Fruit fly (Drosophila melanogaster) whole organism, embryonic: Measurements from ENCODE around the gene Ostgamma.

ENCODE experiments used
- Abd-B ChIP-seq: fragments of 200-800 bp; sonication (Bioruptor generic); optimal IDR thresholded peaks from 2 replicates; lab custom pipeline; 2018; ENCODE audit warnings: missing biosample characterization, mild to moderate bottlenecking, missing genetic modification characterization, moderate library complexity
- CG11456 ChIP-seq: fragments of 200-800 bp; sonication (Bioruptor generic); IDR thresholded peaks from 3 replicates; pipeline ENCODE4 v1.3.6; 2022; ENCODE audit warnings: missing biosample characterization, missing genetic modification characterization
- CG11504 ChIP-seq: fragments of 200-800 bp; sonication (Bioruptor generic); optimal IDR thresholded peaks from 3 replicates; lab custom pipeline; 2019; ENCODE audit warnings: missing biosample characterization, mild to moderate bottlenecking, missing genetic modification characterization, moderate library complexity
- CG11560 ChIP-seq: fragments of 200-800 bp; sonication (Bioruptor generic); IDR thresholded peaks from 3 replicates; pipeline ENCODE4 v1.3.6; 2022; ENCODE audit warnings: missing biosample characterization, missing genetic modification characterization
- CG12942 ChIP-seq: fragments of 200-800 bp; sonication (Bioruptor generic); optimal IDR thresholded peaks from 3 replicates; lab custom pipeline; 2016; ENCODE audit warnings: missing biosample characterization, missing genetic modification characterization
- CG13775 ChIP-seq: fragments of 200-800 bp; sonication (Bioruptor generic); optimal IDR thresholded peaks from 3 replicates; lab custom pipeline; 2017; ENCODE audit warnings: missing biosample characterization, mild to moderate bottlenecking, missing genetic modification characterization
- CG1603 ChIP-seq: fragments of 200-800 bp; sonication (Bioruptor generic); optimal IDR thresholded peaks from 2 replicates; lab custom pipeline; 2019; ENCODE audit warnings: missing biosample characterization, mild to moderate bottlenecking, missing genetic modification characterization, moderate library complexity
- CG16813 ChIP-seq: fragments of 200-800 bp; sonication (Bioruptor generic); IDR thresholded peaks from 3 replicates; pipeline ENCODE4 v1.3.6; 2022; ENCODE audit warnings: missing biosample characterization, missing genetic modification characterization; ENCODE audit not compliant: partially characterized antibody
- CG17829 ChIP-seq: fragments of 200-800 bp; optimal IDR thresholded peaks from 2 replicates; lab custom pipeline; 2019; ENCODE audit warnings: missing biosample characterization, mild to moderate bottlenecking, missing genetic modification characterization, moderate library complexity
- CG2199 ChIP-seq: fragments of 200-800 bp; sonication (Bioruptor generic); IDR thresholded peaks from 3 replicates; pipeline ENCODE4 v1.3.6; 2022; ENCODE audit warnings: missing biosample characterization, missing genetic modification characterization
- CG30403 ChIP-seq: fragments of 200-800 bp; sonication (Bioruptor generic); optimal IDR thresholded peaks from 3 replicates; lab custom pipeline; 2016; ENCODE audit warnings: missing biosample characterization, missing genetic modification characterization
- CG30431 ChIP-seq: fragments of 200-800 bp; sonication (Bioruptor generic); optimal IDR thresholded peaks from 2 replicates; lab custom pipeline; 2017; ENCODE audit warnings: missing biosample characterization, missing genetic modification characterization
- CG31365 ChIP-seq: fragments of 200-800 bp; sonication (Bioruptor generic); optimal IDR thresholded peaks from 2 replicates; lab custom pipeline; 2018; ENCODE audit warnings: missing biosample characterization, mild to moderate bottlenecking, missing genetic modification characterization
- CG3995 ChIP-seq: fragments of 200-800 bp; sonication (Bioruptor generic); optimal IDR thresholded peaks from 3 replicates; lab custom pipeline; 2016; ENCODE audit warnings: missing biosample characterization, missing genetic modification characterization
- CG4424 ChIP-seq: fragments of 200-800 bp; sonication (Bioruptor generic); optimal IDR thresholded peaks from 3 replicates; lab custom pipeline; 2016; ENCODE audit warnings: missing biosample characterization, missing genetic modification characterization
- CG7357 ChIP-seq: fragments of 200-800 bp; sonication (Bioruptor generic); IDR thresholded peaks from 3 replicates; pipeline ENCODE4 v1.3.6; 2022; ENCODE audit warnings: missing biosample characterization, missing genetic modification characterization
- CG8359 ChIP-seq: fragments of 200-800 bp; sonication (Bioruptor generic); optimal IDR thresholded peaks from 2 replicates; lab custom pipeline; 2017; ENCODE audit warnings: missing biosample characterization, mild to moderate bottlenecking, missing genetic modification characterization, borderline replicate concordance
- CG8924 ChIP-seq: fragments of 200-800 bp; optimal IDR thresholded peaks from 3 replicates; lab custom pipeline; 2019; ENCODE audit warnings: missing biosample characterization, mild to moderate bottlenecking, missing genetic modification characterization, moderate library complexity
- Dll ChIP-seq: fragments of 200-800 bp; sonication (Bioruptor generic); IDR thresholded peaks from 4 replicates; pipeline ENCODE4 v1.3.6; 2022; ENCODE audit warnings: missing biosample characterization, missing genetic modification characterization; ENCODE audit not compliant: partially characterized antibody
- Drgx ChIP-seq: fragments of 200-800 bp; sonication (Bioruptor generic); IDR thresholded peaks from 2 replicates; pipeline ENCODE4 v1.3.6; 2022; ENCODE audit warnings: missing biosample characterization, missing genetic modification characterization
- E2f1 ChIP-seq: fragments of 200-800 bp; sonication (Bioruptor generic); IDR thresholded peaks from 2 replicates; pipeline ENCODE4 v1.3.6; 2022; ENCODE audit warnings: missing biosample characterization, missing genetic modification characterization
- Ets65A ChIP-seq: fragments of 200-800 bp; sonication (Bioruptor generic); peaks from one replicate; lab custom pipeline; 2016; ENCODE audit warnings: missing biosample characterization, missing genetic modification characterization
- HLH3B ChIP-seq: fragments of 200-800 bp; sonication (Bioruptor generic); IDR thresholded peaks from 2 replicates; pipeline ENCODE4 v1.3.6; 2022; ENCODE audit warnings: missing biosample characterization, missing genetic modification characterization
- Kr ChIP-seq: fragments of 200-800 bp; sonication (Bioruptor generic); optimal IDR thresholded peaks from 2 replicates; lab custom pipeline; 2017; ENCODE audit warnings: missing biosample characterization, mild to moderate bottlenecking, missing genetic modification characterization
- PHDP ChIP-seq: fragments of 200-800 bp; sonication (Bioruptor generic); optimal IDR thresholded peaks from 3 replicates; lab custom pipeline; 2018; ENCODE audit warnings: missing biosample characterization, mild to moderate bottlenecking, missing genetic modification characterization, moderate library complexity
- Pdp1 ChIP-seq, 2 experiments: fragments of 200-800 bp; sonication (Bioruptor generic); optimal IDR thresholded peaks; 3 replicates each; lab custom pipeline; 2016; ENCODE audit warnings: missing biosample characterization in 2 of 2, missing genetic modification characterization in 2 of 2, mild to moderate bottlenecking in 1 of 2, moderate library complexity in 1 of 2
- Sox102F ChIP-seq: fragments of 200-800 bp; sonication (Bioruptor generic); optimal IDR thresholded peaks from 2 replicates; lab custom pipeline; 2018; ENCODE audit warnings: missing biosample characterization, mild to moderate bottlenecking, missing genetic modification characterization, moderate library complexity
- Stat92E ChIP-seq, 3 experiments: fragments of >200 bp in 2 of 3; fragments of 200-800 bp in 1 of 3; sonication (Bioruptor generic) in 1 of 3; optimal IDR thresholded peaks; 2 replicates each; lab custom pipeline; 2017 to 2019; ENCODE audit warnings: missing biosample characterization in 3 of 3, missing genetic modification characterization in 3 of 3, mild to moderate bottlenecking in 1 of 3, moderate library complexity in 1 of 3
- ac ChIP-seq: fragments of 200-800 bp; sonication (Bioruptor generic); optimal IDR thresholded peaks from 3 replicates; lab custom pipeline; 2017; ENCODE audit warnings: missing biosample characterization, mild to moderate bottlenecking, missing genetic modification characterization
- amos ChIP-seq: fragments of 200-800 bp; sonication (Bioruptor generic); IDR thresholded peaks from 2 replicates; pipeline ENCODE4 v1.3.6; 2022; ENCODE audit warnings: missing biosample characterization, missing genetic modification characterization; ENCODE audit not compliant: partially characterized antibody
- chif ChIP-seq, 2 experiments: fragments of 200-800 bp; sonication (Bioruptor generic); optimal IDR thresholded peaks; 3 replicates each; lab custom pipeline; 2016; ENCODE audit warnings: missing biosample characterization in 2 of 2, missing genetic modification characterization in 2 of 2
- chinmo ChIP-seq: fragments of 200-800 bp; sonication (Bioruptor generic); IDR thresholded peaks from 4 replicates; pipeline ENCODE4 v1.3.6; 2022; ENCODE audit warnings: missing biosample characterization, missing genetic modification characterization; ENCODE audit not compliant: partially characterized antibody
- crc ChIP-seq: fragments of 200-800 bp; sonication (Bioruptor generic); optimal IDR thresholded peaks from 2 replicates; lab custom pipeline; 2016; ENCODE audit warnings: missing biosample characterization, missing genetic modification characterization
- dimm ChIP-seq: fragments of 200-800 bp; sonication (Bioruptor generic); IDR thresholded peaks from 2 replicates; pipeline ENCODE4 v1.3.6; 2022; ENCODE audit warnings: missing biosample characterization, missing genetic modification characterization
- dmrt11E ChIP-seq: fragments of 200-800 bp; sonication (Bioruptor generic); optimal IDR thresholded peaks from 3 replicates; lab custom pipeline; 2018; ENCODE audit warnings: missing biosample characterization, mild to moderate bottlenecking, missing genetic modification characterization, moderate library complexity
- ftz-f1 ChIP-seq: fragments of 200-800 bp; sonication (Bioruptor generic); optimal IDR thresholded peaks from 2 replicates; lab custom pipeline; 2016; ENCODE audit warnings: missing biosample characterization, missing genetic modification characterization
- gfzf ChIP-seq: fragments of 200-800 bp; sonication (Bioruptor generic); optimal IDR thresholded peaks from 2 replicates; lab custom pipeline; 2016; ENCODE audit warnings: missing biosample characterization, mild to moderate bottlenecking, missing genetic modification characterization, moderate library complexity
- gsb ChIP-seq: fragments of 200-800 bp; sonication (Bioruptor generic); IDR thresholded peaks from 2 replicates; pipeline ENCODE4 v1.3.6; 2022; ENCODE audit warnings: missing biosample characterization, missing genetic modification characterization
- hb ChIP-seq: fragments of 200-800 bp; sonication (Bioruptor generic); IDR thresholded peaks from 3 replicates; pipeline ENCODE4 v1.3.6; 2022; ENCODE audit warnings: missing biosample characterization, missing genetic modification characterization; ENCODE audit not compliant: partially characterized antibody
- ind ChIP-seq: fragments of 200-800 bp; sonication (Bioruptor generic); optimal IDR thresholded peaks from 3 replicates; lab custom pipeline; 2016; ENCODE audit warnings: missing biosample characterization, missing genetic modification characterization
- kni ChIP-seq: fragments of 200-800 bp; sonication (Bioruptor generic); optimal IDR thresholded peaks from 3 replicates; lab custom pipeline; 2017; ENCODE audit warnings: mild to moderate bottlenecking, missing biosample characterization, missing genetic modification reagents, missing genetic modification characterization
- onecut ChIP-seq: fragments of 200-800 bp; sonication (Bioruptor generic); IDR thresholded peaks from 2 replicates; pipeline ENCODE4 v1.3.6; 2022; ENCODE audit warnings: missing biosample characterization, missing genetic modification characterization
- run ChIP-seq: fragments of 200-800 bp; sonication (Bioruptor generic); optimal IDR thresholded peaks from 3 replicates; lab custom pipeline; 2018; ENCODE audit warnings: missing biosample characterization, mild to moderate bottlenecking, missing genetic modification characterization
- sens ChIP-seq: fragments of 200-800 bp; sonication (Bioruptor generic); peaks from one replicate; lab custom pipeline; 2016; ENCODE audit warnings: missing biosample characterization, missing genetic modification characterization
- sisA ChIP-seq: fragments of 200-800 bp; sonication (Bioruptor generic); IDR thresholded peaks from 2 replicates; pipeline ENCODE4 v1.3.6; 2022; ENCODE audit warnings: missing biosample characterization, missing genetic modification characterization
- slbo ChIP-seq: fragments of 200-800 bp; sonication (Bioruptor generic); IDR thresholded peaks from 2 replicates; pipeline ENCODE4 v1.3.6; 2022; ENCODE audit warnings: missing biosample characterization, missing genetic modification characterization
- tll ChIP-seq, 2 experiments: fragments of 200-800 bp in 1 of 2; fragments of >200 bp in 1 of 2; sonication (Bioruptor generic) in 1 of 2; optimal IDR thresholded peaks; 2 replicates each; lab custom pipeline; 2017 to 2019; ENCODE audit warnings: missing biosample characterization in 2 of 2, missing genetic modification characterization in 2 of 2, mild to moderate bottlenecking in 1 of 2, moderate library complexity in 1 of 2
- vvl ChIP-seq: fragments of 200-800 bp; sonication (Bioruptor generic); IDR thresholded peaks from 2 replicates; pipeline ENCODE4 v1.3.6; 2022; ENCODE audit warnings: missing biosample characterization, missing genetic modification characterization
- wek ChIP-seq: fragments of 200-800 bp; sonication (Bioruptor generic); optimal IDR thresholded peaks from 3 replicates; lab custom pipeline; 2018; ENCODE audit warnings: missing biosample characterization, mild to moderate bottlenecking, missing genetic modification characterization, moderate library complexity

The Ostgamma gene

dm6 chr2L:8290653-8291233, 17.2 kb downstream of the Ostgamma start (continued):
- peak; percentile 49; the same call in 1 of the 2 replicates for TF ChIP-seq amos
- peak; percentile 80 for TF ChIP-seq Drgx (GFP tag; lab: Robert Waterston, UW)
- TF ChIP-seq tll (GFP tag; optimal IDR thresholded peaks at IDR 0.05; lab: Kevin White, UChicago), result no peak
- no peak for TF ChIP-seq dimm (GFP tag; lab: Robert Waterston, UW)
- 0 out of 2 replicates have a peak, but pooled peaks have one; percentile 39 for TF ChIP-seq onecut
- TF ChIP-seq CG4424 (GFP tag; lab: Kevin White, UChicago), result peak; percentile 9
- TF ChIP-seq CG17829 (tag; lab: Kevin White, UChicago), result peak; percentile 7
- no peak for TF ChIP-seq wek (GFP tag; lab: Kevin White, UChicago)
- TF ChIP-seq HLH3B (GFP tag; lab: Robert Waterston, UW), result no peak
- no peak for TF ChIP-seq Kr (GFP tag; lab: Kevin White, UChicago)
- TF ChIP-seq CG31365 (tag; lab: Kevin White, UChicago), result no peak
- TF ChIP-seq sens (GFP tag; lab: Kevin White, UChicago), result peak; percentile 88
- TF ChIP-seq CG13775 (GFP tag; lab: Kevin White, UChicago), result peak; percentile 28
- TF ChIP-seq E2f1 (GFP tag; lab: Robert Waterston, UW), result 0 out of 2 replicates have a peak, but pooled peaks have one; percentile 12
- no peak for TF ChIP-seq crc
- TF ChIP-seq ftz-f1 (GFP tag; lab: Kevin White, UChicago), result no peak
- peak; percentile 57; the same call in 1 of the 2 replicates for TF ChIP-seq sisA (GFP tag; lab: Robert Waterston, UW)
- 0 out of 3 replicates have a peak, but pooled peaks have one; percentile 62 for TF ChIP-seq CG2199 (GFP tag; lab: Robert Waterston, UW)
- TF ChIP-seq CG11504 (tag; lab: Kevin White, UChicago), result peak; percentile 42
- TF ChIP-seq Abd-B, result no peak
- TF ChIP-seq CG30431 (GFP tag; lab: Kevin White, UChicago), result peak; percentile 30
- TF ChIP-seq CG1603, result no peak
- no peak for TF ChIP-seq ind (GFP tag; lab: Kevin White, UChicago)
- no peak for TF ChIP-seq CG8359 (GFP tag; lab: Kevin White, UChicago)
- no peak for TF ChIP-seq Stat92E (GFP tag; optimal IDR thresholded peaks at IDR 0.05; lab: Kevin White, UChicago)
- peak; percentile 88 for TF ChIP-seq Ets65A (GFP tag; lab: Kevin White, UChicago)
- TF ChIP-seq CG11560 (tag; lab: Robert Waterston, UW), result no peak
- TF ChIP-seq ac (GFP tag; lab: Kevin White, UChicago), result no peak
- 0 out of 3 replicates have a peak, but pooled peaks have one; percentile 12 for TF ChIP-seq CG16813
- TF ChIP-seq CG7357 (GFP tag; lab: Robert Waterston, UW), result 0 out of 3 replicates have a peak, but pooled peaks have one; percentile 23
- peak; percentile 0 for TF ChIP-seq CG8924 (tag; lab: Kevin White, UChicago)
- peak; percentile 28; the same call in 1 of the 2 replicates for TF ChIP-seq slbo
- TF ChIP-seq PHDP, result peak; percentile 8
- no peak for TF ChIP-seq chinmo (GFP tag; lab: Robert Waterston, UW)
- no peak for TF ChIP-seq kni
- no peak for TF ChIP-seq run (tag; lab: Kevin White, UChicago)
- TF ChIP-seq CG3995 (GFP tag; lab: Kevin White, UChicago), result no peak
- TF ChIP-seq Dll (GFP tag; lab: Robert Waterston, UW), result no peak
- TF ChIP-seq Pdp1 (GFP tag; optimal IDR thresholded peaks at IDR 0.05; lab: Kevin White, UChicago), result peak in 1 of 2 experiments; percentile 23
- peak; percentile 39 for TF ChIP-seq dmrt11E (tag; lab: Kevin White, UChicago)
- TF ChIP-seq hb (GFP tag; lab: Robert Waterston, UW), result no peak
- no peak for TF ChIP-seq CG12942 (GFP tag; lab: Kevin White, UChicago)
- TF ChIP-seq CG11456, result 0 out of 3 replicates have a peak, but pooled peaks have one; percentile 13
- TF ChIP-seq vvl (GFP tag; lab: Robert Waterston, UW), result peak; percentile 30; the same call in 1 of the 2 replicates
- TF ChIP-seq gfzf (GFP tag; lab: Kevin White, UChicago), result no peak
- TF ChIP-seq CG30403 (GFP tag; lab: Kevin White, UChicago), result no peak
- no peak for TF ChIP-seq gsb (GFP tag; lab: Robert Waterston, UW)
- TF ChIP-seq chif (GFP tag; optimal IDR thresholded peaks at IDR 0.05; lab: Kevin White, UChicago), result no peak
- peak; percentile 34 for TF ChIP-seq Sox102F (GFP tag; lab: Kevin White, UChicago)
